Worm (Caenorhabditis elegans) whole organism, L1 larva: ENCODE data around the gene ceh-31.
A peak's percentile ranks its signal among the peaks of the same experiment; 100 is the strongest.

ENCODE experiments used
- F16B12.6 ChIP-seq: fragments of 150-350 bp; optimal IDR thresholded peaks from 2 replicates; lab custom pipeline; 2014; ENCODE audit warnings: missing biosample characterization, missing genetic modification characterization
- ama-1 ChIP-seq: fragments of 150-350 bp; optimal IDR thresholded peaks from 2 replicates; lab custom pipeline; 2014
- ces-1 ChIP-seq: fragments of 150-350 bp; optimal IDR thresholded peaks from 2 replicates; lab custom pipeline; 2014; ENCODE audit warnings: missing biosample characterization, missing genetic modification reagents, missing genetic modification characterization
- dsc-1 ChIP-seq: sonication (generic microtip); optimal IDR thresholded peaks from 2 replicates; lab custom pipeline; 2016; ENCODE audit warnings: mild to moderate bottlenecking, missing genetic modification characterization, missing compliant biosample characterization
- egl-13 ChIP-seq: sonication (generic microtip); optimal IDR thresholded peaks from 2 replicates; lab custom pipeline; 2016; ENCODE audit warnings: missing genotype, missing genetic modification reagents, missing genetic modification characterization, missing compliant biosample characterization
- elt-3 ChIP-seq, 6 experiments: fragments of 150-350 bp in 1 of 6; sonication (generic microtip); optimal IDR thresholded peaks; 2 replicates each; lab custom pipeline; 2017 to 2018; ENCODE audit warnings: missing biosample characterization in 6 of 6, missing genetic modification characterization in 6 of 6, inconsistent platforms in 1 of 6
- fkh-10 ChIP-seq: sonication (generic microtip); optimal IDR thresholded peaks from 2 replicates; lab custom pipeline; 2017; ENCODE audit warnings: missing biosample characterization, missing genetic modification reagents, missing genetic modification characterization
- hlh-4 ChIP-seq: sonication (generic microtip); optimal IDR thresholded peaks from 2 replicates; lab custom pipeline; 2016; ENCODE audit warnings: mild to moderate bottlenecking, missing genetic modification characterization, missing compliant biosample characterization
- hpl-2 ChIP-seq: fragments of 150-350 bp; optimal IDR thresholded peaks from 2 replicates; lab custom pipeline; 2014; ENCODE audit warnings: missing biosample characterization, missing genetic modification reagents, missing genetic modification characterization
- nhr-237 ChIP-seq: fragments of 150-350 bp; optimal IDR thresholded peaks from 2 replicates; lab custom pipeline; 2014; ENCODE audit warnings: missing biosample characterization, missing genetic modification characterization
- skn-1 ChIP-seq: fragments of 150-350 bp; optimal IDR thresholded peaks from 2 replicates; lab custom pipeline; 2014; ENCODE audit warnings: missing biosample characterization, missing genetic modification characterization
- snu-23 ChIP-seq: sonication (generic microtip); optimal IDR thresholded peaks from 2 replicates; lab custom pipeline; 2016; ENCODE audit warnings: missing genetic modification characterization, missing compliant biosample characterization
- unc-98 ChIP-seq: fragments of 200-800 bp; sonication (Bioruptor generic); IDR thresholded peaks from 2 replicates; pipeline ENCODE4 v1.3.6; 2022; ENCODE audit warnings: missing genetic modification characterization, missing compliant biosample characterization

ce11 chrX:3111687-3112086 lies 41.5 kb upstream of the ceh-31 start:
- TF ChIP-seq elt-3 (tag; optimal IDR thresholded peaks at IDR 0.05; lab: Kevin White, UChicago) (peak in 1 of 6 experiments; percentile 29), ces-1 (GFP tag; lab: Kevin White, UChicago) (no peak), skn-1 (tag; lab: Kevin White, UChicago) (no peak), ama-1 (lab: Kevin White, UChicago) (peak; percentile 90), fkh-10 (GFP tag; lab: Kevin White, UChicago) (no peak), F16B12.6 (tag; lab: Kevin White, UChicago) (no peak), snu-23 (GFP tag; lab: Kevin White, UChicago) (peak; percentile 64), hpl-2 (GFP tag; lab: Kevin White, UChicago) (no peak), hlh-4 (no peak), dsc-1 (tag; lab: Kevin White, UChicago) (no peak), unc-98 (GFP tag; lab: Robert Waterston, UW) (no peak), egl-13 (tag; lab: Kevin White, UChicago) (no peak), nhr-237 (tag; lab: Kevin White, UChicago) (no peak)
